Fruit fly (Drosophila melanogaster) whole organism: ENCODE results near the gene CG9933.

Source experiments
- CG8478 ChIP-seq: fragments of >200 bp; optimal IDR thresholded peaks from 2 replicates; lab custom pipeline; 2018; ENCODE audit warnings: inconsistent platforms
- Dll ChIP-seq: fragments of >200 bp; optimal IDR thresholded peaks from 2 replicates; lab custom pipeline; 2017
- EcR ChIP-seq, 2 experiments: fragments of >200 bp; optimal IDR thresholded peaks; 2 replicates each; lab custom pipeline; 2017; ENCODE audit warnings: missing biosample characterization in 2 of 2, missing genetic modification characterization in 2 of 2, missing genetic modification reagents in 2 of 2
- pan ChIP-seq: fragments of >200 bp; optimal IDR thresholded peaks from 2 replicates; lab custom pipeline; 2017
- psq ChIP-seq: fragments of >200 bp; optimal IDR thresholded peaks from 2 replicates; lab custom pipeline; 2017
- usp ChIP-seq: fragments of >200 bp; optimal IDR thresholded peaks from 2 replicates; lab custom pipeline; 2017; ENCODE audit warnings: missing biosample characterization, missing genetic modification characterization, mixed read lengths

Gene CG9933

dm6 chr2L:13035687-13036185 lies 14.6 kb upstream of the CG9933 start:
- no peak for TF ChIP-seq pan (lab: Kevin White, UChicago)
- no peak for TF ChIP-seq usp (GFP tag; lab: Kevin White, UChicago)
- TF ChIP-seq psq, result no peak
- TF ChIP-seq CG8478 (lab: Kevin White, UChicago), result no peak
- no peak for TF ChIP-seq EcR (GFP tag; optimal IDR thresholded peaks at IDR 0.05; lab: Kevin White, UChicago)
- TF ChIP-seq Dll (lab: Kevin White, UChicago), result no peak

dm6 chr2L:13028923-13029322 lies 7.8 kb upstream of the CG9933 start:
- TF ChIP-seq psq (no peak), Dll (lab: Kevin White, UChicago) (no peak), CG8478 (lab: Kevin White, UChicago) (no peak)

- TF ChIP-seq CG8478 (lab: Kevin White, UChicago), result no peak
- no peak for TF ChIP-seq Dll (lab: Kevin White, UChicago)
- no peak for TF ChIP-seq pan (lab: Kevin White, UChicago)
- no peak for TF ChIP-seq psq
- TF ChIP-seq usp (GFP tag; lab: Kevin White, UChicago), result no peak
- TF ChIP-seq EcR (GFP tag; optimal IDR thresholded peaks at IDR 0.05; lab: Kevin White, UChicago), result no peak
Measured at dm6 chr2L:13018992-13019484, 2.1 kb downstream of the CG9933 start, which contains the start of gene Ube4B. Gene Ube4B, minus strand, starts transcription at chr2L:13019434.

- TF ChIP-seq CG8478 (lab: Kevin White, UChicago) (no peak), pan (lab: Kevin White, UChicago) (no peak), psq (no peak)
Measured at dm6 chr2L:13014038-13014790, 6.9 kb downstream of the CG9933 start.

dm6 chr2L:13005304-13005703 lies 15.8 kb downstream of the CG9933 start:
- no peak for TF ChIP-seq Dll (lab: Kevin White, UChicago)
- TF ChIP-seq EcR (GFP tag; optimal IDR thresholded peaks at IDR 0.05; lab: Kevin White, UChicago), result no peak
- no peak for TF ChIP-seq usp (GFP tag; lab: Kevin White, UChicago)
- no peak for TF ChIP-seq psq

dm6 chr2L:13004059-13004870 lies 16.8 kb downstream of the CG9933 start, which contains the start of the genes Vha68-1 and mTor:
Gene Vha68-1, minus strand, starts transcription at chr2L:13004107.
Gene mTor, plus strand, starts transcription at chr2L:13004480.
- no peak for TF ChIP-seq psq
- TF ChIP-seq usp (GFP tag; lab: Kevin White, UChicago), result no peak
- no peak for TF ChIP-seq Dll (lab: Kevin White, UChicago)
- TF ChIP-seq CG8478 (lab: Kevin White, UChicago), result no peak
- no peak for TF ChIP-seq pan (lab: Kevin White, UChicago)
- TF ChIP-seq EcR (GFP tag; optimal IDR thresholded peaks at IDR 0.05; lab: Kevin White, UChicago), result no peak

dm6 chr2L:13003659-13004058 lies 17.5 kb downstream of the CG9933 start:
- TF ChIP-seq usp (GFP tag; lab: Kevin White, UChicago) (no peak), Dll (lab: Kevin White, UChicago) (no peak), EcR (GFP tag; optimal IDR thresholded peaks at IDR 0.05; lab: Kevin White, UChicago) (no peak), pan (lab: Kevin White, UChicago) (no peak), CG8478 (lab: Kevin White, UChicago) (no peak), psq (no peak)

- no peak for TF ChIP-seq pan (lab: Kevin White, UChicago)
- TF ChIP-seq EcR (GFP tag; optimal IDR thresholded peaks at IDR 0.05; lab: Kevin White, UChicago), result no peak
- TF ChIP-seq psq, result no peak
- no peak for TF ChIP-seq Dll (lab: Kevin White, UChicago)
- TF ChIP-seq CG8478 (lab: Kevin White, UChicago), result no peak
- TF ChIP-seq usp (GFP tag; lab: Kevin White, UChicago), result no peak
Measured at dm6 chr2L:13000393-13001001, 20.6 kb downstream of the CG9933 start, which contains the start of gene Yip1d1. Gene Yip1d1, minus strand, starts transcription at chr2L:13000635.

dm6 chr2L:12985043-12985442 lies 36.1 kb downstream of the CG9933 start:
- TF ChIP-seq usp (GFP tag; lab: Kevin White, UChicago), result no peak
- TF ChIP-seq pan (lab: Kevin White, UChicago), result no peak
- no peak for TF ChIP-seq CG8478 (lab: Kevin White, UChicago)
- TF ChIP-seq Dll (lab: Kevin White, UChicago), result no peak

dm6 chr2L:12982107-12982506 lies 39.0 kb downstream of the CG9933 start:
- TF ChIP-seq pan (lab: Kevin White, UChicago) (no peak), EcR (GFP tag; optimal IDR thresholded peaks at IDR 0.05; lab: Kevin White, UChicago) (no peak), psq (no peak), usp (GFP tag; lab: Kevin White, UChicago) (no peak), CG8478 (lab: Kevin White, UChicago) (no peak), Dll (lab: Kevin White, UChicago) (no peak)

- TF ChIP-seq CG8478 (lab: Kevin White, UChicago) (no peak), EcR (GFP tag; optimal IDR thresholded peaks at IDR 0.05; lab: Kevin White, UChicago) (no peak), usp (GFP tag; lab: Kevin White, UChicago) (no peak), pan (lab: Kevin White, UChicago) (no peak), Dll (lab: Kevin White, UChicago) (no peak), psq (no peak)
Measured at dm6 chr2L:12978486-12978885, 42.6 kb downstream of the CG9933 start, which contains the start of gene Vha68-3. Gene Vha68-3, plus strand, starts transcription at chr2L:12978786.
